Fruit fly (Drosophila melanogaster): ENCODE results near the gene CG33160.

DNA sequence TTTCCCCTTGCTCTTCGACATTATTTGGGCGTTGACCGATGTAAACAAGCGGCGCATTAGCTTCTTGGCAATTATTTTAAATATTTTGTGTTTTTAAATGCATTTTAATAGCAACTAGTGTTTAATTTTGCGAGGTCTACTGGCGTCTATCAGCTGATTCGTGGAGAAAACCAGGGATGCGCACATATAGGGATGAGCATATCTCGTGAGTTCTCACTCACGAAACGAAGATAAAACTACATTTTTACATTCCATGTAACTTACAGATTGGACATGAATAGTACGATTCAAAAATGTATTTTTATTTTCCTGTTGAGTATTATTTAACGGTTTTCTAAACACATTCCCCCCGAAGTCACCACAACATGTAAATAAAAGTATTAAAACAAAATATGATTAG lies 8.7 kb downstream of the CG33160 start, which contains the start of gene CG14966:
- TF ChIP-seq CG8478 (optimal IDR thresholded peaks at IDR 0.05) (no peak), CTCF (optimal IDR thresholded peaks at IDR 0.05) (peak in 1 of 2 experiments; percentile 39)
